3 fruit fly cellular contexts compared by ENCODE assay signal in the genomic region with DNA sequence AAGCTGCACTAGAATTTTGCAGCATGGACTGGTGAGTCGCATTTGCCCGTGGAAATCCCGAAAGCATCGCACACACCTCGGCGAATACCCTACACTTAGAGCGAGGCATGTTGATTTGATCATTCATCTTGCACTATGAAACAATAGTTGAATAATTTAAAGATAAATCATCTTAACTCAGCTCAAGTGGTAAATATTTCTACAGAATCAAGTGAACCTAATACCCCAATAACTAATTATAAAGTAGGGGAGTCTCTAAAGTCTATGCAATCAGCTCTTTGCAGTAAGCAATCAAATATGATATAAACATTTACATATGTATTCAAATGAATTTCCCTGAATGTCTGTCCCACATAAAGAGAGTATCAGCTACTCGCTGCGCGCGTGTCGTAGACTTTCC.
TF ChIP-seq lines count a peak whose summit lies in the region.

No protein-coding gene starts in this region.

TF ChIP-seq in whole organism, embryonic, 481 proteins besides CTCF, POLR2A, EP300 and RAD21 (continued from another document and continues in another):
- TF ChIP-seq fd64A (GFP tag; optimal IDR thresholded peaks at IDR 0.05; lab: Kevin White, UChicago) = no peak
- TF ChIP-seq cas (GFP tag; IDR thresholded peaks at IDR 0.05; lab: Robert Waterston, UW) = no peak
- no peak for TF ChIP-seq Hmr (GFP tag; optimal IDR thresholded peaks at IDR 0.05; lab: Kevin White, UChicago)
- TF ChIP-seq CG1647 (GFP tag; optimal IDR thresholded peaks at IDR 0.05; lab: Kevin White, UChicago) = no peak
- peak; percentile 39; the same call in 1 of the 2 replicates for TF ChIP-seq Rfx (GFP tag; IDR thresholded peaks at IDR 0.05; lab: Robert Waterston, UW)
- peak; percentile 70 for TF ChIP-seq CG8359 (GFP tag; optimal IDR thresholded peaks at IDR 0.05; lab: Kevin White, UChicago; ENCODE audit: borderline replicate concordance)
- no peak for TF ChIP-seq gt (GFP tag; IDR thresholded peaks at IDR 0.05; lab: Robert Waterston, UW)
- TF ChIP-seq CG34376 (GFP tag; optimal IDR thresholded peaks at IDR 0.05; lab: Kevin White, UChicago) = no peak
- no peak for TF ChIP-seq CG6813 (GFP tag; optimal IDR thresholded peaks at IDR 0.05; lab: Kevin White, UChicago)
- TF ChIP-seq HmgZ (tag; optimal IDR thresholded peaks at IDR 0.05; lab: Kevin White, UChicago) = no peak
- peak; percentile 79 for TF ChIP-seq CG13624 (GFP tag; optimal IDR thresholded peaks at IDR 0.05; lab: Kevin White, UChicago)
- TF ChIP-seq CG2678 (tag; optimal IDR thresholded peaks at IDR 0.05; lab: Kevin White, UChicago) = peak; percentile 85
- TF ChIP-seq CG8290 (GFP tag; optimal IDR thresholded peaks at IDR 0.05; lab: Kevin White, UChicago) = peak; percentile 14
- TF ChIP-seq CG8290 (tag; optimal IDR thresholded peaks at IDR 0.05; lab: Kevin White, UChicago) = no peak
- peak; percentile 73 for TF ChIP-seq Xrp1 (GFP tag; IDR thresholded peaks at IDR 0.05; lab: Robert Waterston, UW)
- TF ChIP-seq CG8944 (GFP tag; optimal IDR thresholded peaks at IDR 0.05; lab: Kevin White, UChicago) = no peak
- TF ChIP-seq Meics (GFP tag; optimal IDR thresholded peaks at IDR 0.05; lab: Kevin White, UChicago) = no peak
- TF ChIP-seq CG7271 (tag; optimal IDR thresholded peaks at IDR 0.05; lab: Kevin White, UChicago) = no peak
- peak; percentile 70 for TF ChIP-seq jumu (GFP tag; optimal IDR thresholded peaks at IDR 0.05; lab: Kevin White, UChicago)
- peak; percentile 98 for TF ChIP-seq sens (GFP tag; lab: Kevin White, UChicago)
- no peak for TF ChIP-seq pho (GFP tag; optimal IDR thresholded peaks at IDR 0.05; lab: Kevin White, UChicago)
- TF ChIP-seq Scr (GFP tag; IDR thresholded peaks at IDR 0.05; lab: Robert Waterston, UW; ENCODE audit: partially characterized antibody) = no peak
- no peak for TF ChIP-seq Hr39 (optimal IDR thresholded peaks at IDR 0.05; lab: Kevin White, UChicago)
- no peak for TF ChIP-seq CG31388 (GFP tag; optimal IDR thresholded peaks at IDR 0.05; lab: Kevin White, UChicago)
- no peak for TF ChIP-seq GATAe (GFP tag; conservative IDR thresholded peaks at IDR 0.05; lab: Robert Waterston, UW)
- no peak for TF ChIP-seq CG8924 (tag; optimal IDR thresholded peaks at IDR 0.05; lab: Kevin White, UChicago)
- no peak for TF ChIP-seq CG1529 (GFP tag; optimal IDR thresholded peaks at IDR 0.05; lab: Kevin White, UChicago)
- no peak for TF ChIP-seq D19B (GFP tag; optimal IDR thresholded peaks at IDR 0.05; lab: Kevin White, UChicago)
- no peak for TF ChIP-seq br (optimal IDR thresholded peaks at IDR 0.05; lab: Kevin White, UChicago)
- no peak for TF ChIP-seq tna (GFP tag; IDR thresholded peaks at IDR 0.05; lab: Robert Waterston, UW; ENCODE audit: partially characterized antibody)
- peak; percentile 80 for TF ChIP-seq lilli (GFP tag; optimal IDR thresholded peaks at IDR 0.05; lab: Kevin White, UChicago)
- no peak for TF ChIP-seq CG16815 (GFP tag; optimal IDR thresholded peaks at IDR 0.05; lab: Kevin White, UChicago)
- no peak for TF ChIP-seq CG9215 (GFP tag; IDR thresholded peaks at IDR 0.05; lab: Robert Waterston, UW)
- TF ChIP-seq CG4404 (GFP tag; IDR thresholded peaks at IDR 0.05; lab: Robert Waterston, UW) = no peak
- TF ChIP-seq pb (GFP tag; optimal IDR thresholded peaks at IDR 0.05; lab: Kevin White, UChicago) = peak; percentile 24
- TF ChIP-seq Abd-B (GFP tag; optimal IDR thresholded peaks at IDR 0.05; lab: Kevin White, UChicago) = peak; percentile 85
- TF ChIP-seq CG11456 (GFP tag; IDR thresholded peaks at IDR 0.05; lab: Robert Waterston, UW) = no peak
- peak; percentile 24 for TF ChIP-seq CG1603 (tag; optimal IDR thresholded peaks at IDR 0.05; lab: Kevin White, UChicago)
- TF ChIP-seq CG32772 (GFP tag; IDR thresholded peaks at IDR 0.05; lab: Robert Waterston, UW) = no peak
- no peak for TF ChIP-seq ind (GFP tag; optimal IDR thresholded peaks at IDR 0.05; lab: Kevin White, UChicago)
- TF ChIP-seq CG7556 (GFP tag; optimal IDR thresholded peaks at IDR 0.05; lab: Kevin White, UChicago) = no peak
- TF ChIP-seq esg (GFP tag; conservative IDR thresholded peaks at IDR 0.05; lab: Robert Waterston, UW) = no peak; the same call in 1 of the 2 replicates
- TF ChIP-seq Dfd (GFP tag; optimal IDR thresholded peaks at IDR 0.05; lab: Kevin White, UChicago) = no peak
- TF ChIP-seq CG2129 (GFP tag; IDR thresholded peaks at IDR 0.05; lab: Robert Waterston, UW; ENCODE audit: partially characterized antibody) = no peak

TF ChIP-seq in whole organism, prepupa, 60 proteins besides CTCF, POLR2A, EP300 and RAD21 (continued from another document):
- TF ChIP-seq CG7368 (GFP tag; optimal IDR thresholded peaks at IDR 0.05; lab: Kevin White, UChicago) = peak; percentile 45
- no peak for TF ChIP-seq CG34406 (GFP tag; optimal IDR thresholded peaks at IDR 0.05; lab: Kevin White, UChicago)
- TF ChIP-seq ss (GFP tag; optimal IDR thresholded peaks at IDR 0.05; lab: Kevin White, UChicago) = peak; percentile 7 to 62
- TF ChIP-seq CG10631 (GFP tag; optimal IDR thresholded peaks at IDR 0.05; lab: Kevin White, UChicago) = no peak
- peak; percentile 14 for TF ChIP-seq fkh (GFP tag; optimal IDR thresholded peaks at IDR 0.05; lab: Kevin White, UChicago)
- TF ChIP-seq pdm3 (GFP tag; optimal IDR thresholded peaks at IDR 0.05; lab: Kevin White, UChicago) = peak; percentile 40
- TF ChIP-seq CG31627 (GFP tag; optimal IDR thresholded peaks at IDR 0.05; lab: Kevin White, UChicago) = peak; percentile 50
- peak; percentile 47 for TF ChIP-seq OdsH (GFP tag; optimal IDR thresholded peaks at IDR 0.05; lab: Kevin White, UChicago)
- peak; percentile 57 for TF ChIP-seq Hr39 (GFP tag; optimal IDR thresholded peaks at IDR 0.05; lab: Kevin White, UChicago)
- TF ChIP-seq CG3032 (tag; optimal IDR thresholded peaks at IDR 0.05; lab: Kevin White, UChicago) = peak; percentile 77
- no peak for TF ChIP-seq dac (GFP tag; optimal IDR thresholded peaks at IDR 0.05; lab: Kevin White, UChicago)
- peak; percentile 9 for TF ChIP-seq vri (GFP tag; optimal IDR thresholded peaks at IDR 0.05; lab: Kevin White, UChicago)
- no peak for TF ChIP-seq CG8319 (GFP tag; optimal IDR thresholded peaks at IDR 0.05; lab: Kevin White, UChicago)
- TF ChIP-seq achi (GFP tag; optimal IDR thresholded peaks at IDR 0.05; lab: Kevin White, UChicago) = peak; percentile 21
- peak; percentile 35 for TF ChIP-seq cyc (GFP tag; optimal IDR thresholded peaks at IDR 0.05; lab: Kevin White, UChicago)
- TF ChIP-seq Eip75B (GFP tag; optimal IDR thresholded peaks at IDR 0.05; lab: Kevin White, UChicago) = peak; percentile 89
- no peak for TF ChIP-seq CG10669 (GFP tag; optimal IDR thresholded peaks at IDR 0.05; lab: Kevin White, UChicago)
- TF ChIP-seq CG8632 (GFP tag; optimal IDR thresholded peaks at IDR 0.05; lab: Kevin White, UChicago) = no peak
- TF ChIP-seq Gug (GFP tag; IDR thresholded peaks at IDR 0.05; lab: Robert Waterston, UW) = peak; percentile 49
- peak; percentile 27 for TF ChIP-seq acj6 (GFP tag; optimal IDR thresholded peaks at IDR 0.05; lab: Kevin White, UChicago)
- TF ChIP-seq CG6276 (GFP tag; optimal IDR thresholded peaks at IDR 0.05; lab: Kevin White, UChicago) = no peak
- peak; percentile 62 for TF ChIP-seq lz (GFP tag; optimal IDR thresholded peaks at IDR 0.05; lab: Kevin White, UChicago)
- peak; percentile 76 for TF ChIP-seq Eip93F (GFP tag; optimal IDR thresholded peaks at IDR 0.05; lab: Kevin White, UChicago)
- peak; percentile 96 for TF ChIP-seq svp (GFP tag; lab: Kevin White, UChicago)
- TF ChIP-seq Smox (GFP tag; optimal IDR thresholded peaks at IDR 0.05; lab: Kevin White, UChicago) = peak; percentile 45
- no peak for TF ChIP-seq Blimp-1 (GFP tag; optimal IDR thresholded peaks at IDR 0.05; lab: Kevin White, UChicago)
- peak; percentile 98 for TF ChIP-seq Eip78C (GFP tag; lab: Kevin White, UChicago)
- peak; percentile 53 for TF ChIP-seq topi (GFP tag; optimal IDR thresholded peaks at IDR 0.05; lab: Kevin White, UChicago)
- TF ChIP-seq Lpt (GFP tag; optimal IDR thresholded peaks at IDR 0.05; lab: Kevin White, UChicago) = no peak
- TF ChIP-seq eg (GFP tag; IDR thresholded peaks at IDR 0.05; lab: Robert Waterston, UW) = peak; percentile 96

TF ChIP-seq in whole organism, wandering third instar larva, 38 proteins besides CTCF, POLR2A, EP300 and RAD21 (continued from another document):
- TF ChIP-seq Dfd (GFP tag; optimal IDR thresholded peaks at IDR 0.05; lab: Kevin White, UChicago) = no peak
- TF ChIP-seq sv (GFP tag; optimal IDR thresholded peaks at IDR 0.05; lab: Kevin White, UChicago) = no peak
- peak; percentile 19 for TF ChIP-seq h (GFP tag; optimal IDR thresholded peaks at IDR 0.05; lab: Kevin White, UChicago)
- TF ChIP-seq tai (GFP tag; optimal IDR thresholded peaks at IDR 0.05; lab: Kevin White, UChicago) = no peak
- no peak for TF ChIP-seq Jra (GFP tag; optimal IDR thresholded peaks at IDR 0.05; lab: Kevin White, UChicago)
- TF ChIP-seq Sp1 (GFP tag; optimal IDR thresholded peaks at IDR 0.05; lab: Kevin White, UChicago) = peak; percentile 80
- no peak for TF ChIP-seq dsf (GFP tag; optimal IDR thresholded peaks at IDR 0.05; lab: Kevin White, UChicago; ENCODE audit: borderline replicate concordance)
- TF ChIP-seq ey (GFP tag; optimal IDR thresholded peaks at IDR 0.05; lab: Kevin White, UChicago) = peak; percentile 92
- TF ChIP-seq jim (GFP tag; optimal IDR thresholded peaks at IDR 0.05; lab: Kevin White, UChicago) = no peak
- no peak for TF ChIP-seq pan (optimal IDR thresholded peaks at IDR 0.05; lab: Kevin White, UChicago)
- no peak for TF ChIP-seq Hnf4 (GFP tag; optimal IDR thresholded peaks at IDR 0.05; lab: Kevin White, UChicago)
- no peak for TF ChIP-seq Hr78 (GFP tag; optimal IDR thresholded peaks at IDR 0.05; lab: Kevin White, UChicago)
- TF ChIP-seq GATAd (GFP tag; optimal IDR thresholded peaks at IDR 0.05; lab: Kevin White, UChicago) = no peak
- no peak for TF ChIP-seq N (GFP tag; optimal IDR thresholded peaks at IDR 0.05; lab: Kevin White, UChicago)
- TF ChIP-seq HLH106 (tag; optimal IDR thresholded peaks at IDR 0.05; lab: Kevin White, UChicago) = peak; percentile 29
- TF ChIP-seq Abd-B (GFP tag; optimal IDR thresholded peaks at IDR 0.05; lab: Kevin White, UChicago) = no peak
